Worm (Caenorhabditis elegans) whole organism, L4 larva: ENCODE data around the gene C04A11.2.

Experiments
- Y75B8A.6 ChIP-seq: fragments of 200-800 bp; sonication (Bioruptor generic); IDR thresholded peaks from 2 replicates; pipeline ENCODE4 v1.3.6; 2022; ENCODE audit warnings: missing genetic modification reagents, missing genetic modification characterization, missing compliant biosample characterization
- jun-1 ChIP-seq: fragments of 150-350 bp; optimal IDR thresholded peaks from 2 replicates; lab custom pipeline; 2014; ENCODE audit warnings: missing biosample characterization, missing genetic modification reagents, missing genetic modification characterization
- lin-39 ChIP-seq: fragments of 150-350 bp; optimal IDR thresholded peaks from 2 replicates; lab custom pipeline; 2014; ENCODE audit warnings: missing biosample characterization, missing genetic modification reagents, missing genetic modification characterization
- lsy-2 ChIP-seq, 2 experiments: fragments of 150-350 bp in 1 of 2; sonication (generic microtip) in 1 of 2; optimal IDR thresholded peaks; 2 replicates each; lab custom pipeline; 2014 to 2017; ENCODE audit warnings: missing biosample characterization in 2 of 2, missing genetic modification characterization in 2 of 2
- nhr-6 ChIP-seq: fragments of 150-350 bp; optimal IDR thresholded peaks from 2 replicates; lab custom pipeline; 2014; ENCODE audit warnings: missing biosample characterization, missing genetic modification characterization
- nhr-76 ChIP-seq: fragments of 150-350 bp; optimal IDR thresholded peaks from 2 replicates; lab custom pipeline; 2014; ENCODE audit warnings: missing biosample characterization, missing genetic modification characterization
- pha-4 ChIP-seq, 2 experiments: fragments of 150-350 bp in 1 of 2; fragments of 200-800 bp in 1 of 2; sonication (Bioruptor generic) in 1 of 2; IDR thresholded peaks in 1 of 2; optimal IDR thresholded peaks in 1 of 2; 2 replicates each; pipeline versions ENCODE4 v1.3.6 to Lab custom; 2014 to 2022; ENCODE audit warnings: missing genetic modification characterization in 2 of 2, missing genetic modification reagents in 2 of 2, missing biosample characterization in 1 of 2, missing compliant biosample characterization in 1 of 2
- pqm-1 ChIP-seq: sonication (generic microtip); optimal IDR thresholded peaks from 2 replicates; lab custom pipeline; 2017; ENCODE audit warnings: missing biosample characterization, missing genetic modification characterization
- rbr-2 ChIP-seq: sonication (generic microtip); optimal IDR thresholded peaks from 2 replicates; lab custom pipeline; 2016; ENCODE audit warnings: missing genotype, missing genetic modification characterization, missing compliant biosample characterization
- set-16 ChIP-seq: fragments of 200-800 bp; sonication (Bioruptor generic); IDR thresholded peaks from 2 replicates; pipeline ENCODE4 v1.3.6; 2022; ENCODE audit warnings: missing genetic modification reagents, missing genetic modification characterization, missing compliant biosample characterization
- skn-1 ChIP-seq: fragments of 150-350 bp; optimal IDR thresholded peaks from 2 replicates; lab custom pipeline; 2014; ENCODE audit warnings: missing biosample characterization, missing genetic modification characterization
- ztf-11 ChIP-seq: fragments of 150-350 bp; optimal IDR thresholded peaks from 2 replicates; lab custom pipeline; 2014; ENCODE audit warnings: missing biosample characterization, missing genetic modification characterization

DNA sequence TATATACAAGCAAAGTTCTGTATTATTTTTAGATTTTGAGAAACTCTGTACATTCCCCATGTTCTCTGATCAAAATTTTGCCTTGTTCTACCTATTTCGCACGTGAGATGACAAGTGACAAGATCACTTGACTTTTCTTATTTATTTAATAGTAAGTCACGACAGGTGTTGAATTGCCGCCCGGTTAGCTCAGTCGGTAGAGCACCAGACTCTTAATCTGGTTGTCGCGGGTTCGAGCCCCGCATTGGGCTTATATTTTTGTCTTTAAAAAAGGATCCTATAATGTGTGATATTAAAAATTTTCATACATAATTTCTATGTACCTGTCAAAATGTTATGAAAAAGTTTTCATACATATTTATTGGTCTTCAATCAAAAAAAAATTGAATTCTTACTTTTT, 46.1 kb upstream of the C04A11.2 start:
- TF ChIP-seq lsy-2 (tag; optimal IDR thresholded peaks at IDR 0.05; lab: Kevin White, UChicago) (no peak), lin-39 (tag; lab: Kevin White, UChicago) (no peak), jun-1 (tag; lab: Kevin White, UChicago) (no peak), set-16 (GFP tag; lab: Robert Waterston, UW) (no peak), rbr-2 (tag; lab: Kevin White, UChicago) (no peak), skn-1 (no peak), ztf-11 (tag; lab: Kevin White, UChicago) (no peak), Y75B8A.6 (GFP tag; lab: Robert Waterston, UW) (0 out of 2 replicates have a peak, but pooled peaks have one; percentile 15), nhr-76 (tag; lab: Kevin White, UChicago) (no peak), pqm-1 (tag; lab: Kevin White, UChicago) (no peak), pha-4 (GFP tag; IDR thresholded peaks at IDR 0.05; lab: Robert Waterston, UW) (peak; percentile 75; the same call in 1 of the 2 replicates), pha-4 (tag; optimal IDR thresholded peaks at IDR 0.05; lab: Kevin White, UChicago) (no peak), nhr-6 (no peak)
